Fruit fly (Drosophila melanogaster) whole organism, embryonic: ENCODE data around the gene CG15818.
A peak's percentile ranks its signal among the peaks of the same experiment; 100 is the strongest.

Experiments used
- Ada2b ChIP-seq: fragments of 200-800 bp; sonication (Bioruptor generic); IDR thresholded peaks from 2 replicates; pipeline ENCODE4 v1.3.6; 2022; ENCODE audit warnings: missing biosample characterization, missing genetic modification characterization
- Atf6 ChIP-seq: fragments of 200-800 bp; sonication (Bioruptor generic); IDR thresholded peaks from 2 replicates; pipeline ENCODE4 v1.3.6; 2022; ENCODE audit warnings: missing biosample characterization, missing genetic modification characterization
- Bdp1 ChIP-seq: fragments of 200-800 bp; sonication (Bioruptor generic); optimal IDR thresholded peaks from 3 replicates; lab custom pipeline; 2016; ENCODE audit warnings: missing biosample characterization, missing genetic modification characterization
- BtbVII ChIP-seq: fragments of 200-800 bp; sonication (Bioruptor generic); optimal IDR thresholded peaks from 3 replicates; lab custom pipeline; 2017; ENCODE audit warnings: missing biosample characterization, mild to moderate bottlenecking, missing genetic modification characterization
- CG10267 ChIP-seq: fragments of 200-800 bp; sonication (Bioruptor generic); optimal IDR thresholded peaks from 2 replicates; lab custom pipeline; 2018; ENCODE audit warnings: missing biosample characterization, mild to moderate bottlenecking, missing genetic modification characterization, moderate library complexity
- CG10979 ChIP-seq: fragments of 200-800 bp; sonication (Bioruptor generic); optimal IDR thresholded peaks from 2 replicates; lab custom pipeline; 2018; ENCODE audit warnings: missing biosample characterization, mild to moderate bottlenecking, missing genetic modification characterization, moderate library complexity
- CG12155 ChIP-seq: fragments of 200-800 bp; sonication (Bioruptor generic); optimal IDR thresholded peaks from 3 replicates; lab custom pipeline; 2016; ENCODE audit warnings: missing biosample characterization, missing genetic modification characterization
- CG12659 ChIP-seq: fragments of 200-800 bp; sonication (Bioruptor generic); optimal IDR thresholded peaks from 3 replicates; lab custom pipeline; 2017; ENCODE audit warnings: mild to moderate bottlenecking, missing biosample characterization, missing genetic modification reagents, missing genetic modification characterization
- CG14014 ChIP-seq: fragments of 200-800 bp; sonication (Bioruptor generic); IDR thresholded peaks from 2 replicates; pipeline ENCODE4 v1.3.6; 2022; ENCODE audit warnings: missing biosample characterization, missing genetic modification characterization
- CG15479 ChIP-seq: fragments of 200-800 bp; sonication (Bioruptor generic); optimal IDR thresholded peaks from 3 replicates; lab custom pipeline; 2019; ENCODE audit warnings: missing biosample characterization, mild to moderate bottlenecking, missing genetic modification characterization, moderate library complexity
- CG16779 ChIP-seq: fragments of 200-800 bp; sonication (Bioruptor generic); IDR thresholded peaks from 2 replicates; pipeline ENCODE4 v1.3.6; 2022; ENCODE audit warnings: missing biosample characterization, missing genetic modification characterization
- CG17361 ChIP-seq: fragments of 200-800 bp; sonication (Bioruptor generic); IDR thresholded peaks from 3 replicates; pipeline ENCODE4 v1.3.6; 2022; ENCODE audit warnings: missing biosample characterization, missing genetic modification characterization
- CG18476 ChIP-seq: fragments of 200-800 bp; sonication (Bioruptor generic); optimal IDR thresholded peaks from 2 replicates; lab custom pipeline; 2016; ENCODE audit warnings: missing biosample characterization, mild to moderate bottlenecking, missing genetic modification characterization
- CG2712 ChIP-seq: fragments of 200-800 bp; optimal IDR thresholded peaks from 3 replicates; lab custom pipeline; 2019; ENCODE audit warnings: missing biosample characterization, mild to moderate bottlenecking, missing genetic modification characterization, moderate library complexity
- CG2889 ChIP-seq: fragments of 200-800 bp; sonication (Bioruptor generic); IDR thresholded peaks from 3 replicates; pipeline ENCODE4 v1.3.6; 2022; ENCODE audit warnings: missing biosample characterization, missing genetic modification characterization
- CG30403 ChIP-seq: fragments of 200-800 bp; sonication (Bioruptor generic); optimal IDR thresholded peaks from 3 replicates; lab custom pipeline; 2016; ENCODE audit warnings: missing biosample characterization, missing genetic modification characterization
- CG32767 ChIP-seq: fragments of 200-800 bp; sonication (Bioruptor generic); IDR thresholded peaks from 2 replicates; pipeline ENCODE4 v1.3.6; 2022; ENCODE audit warnings: missing biosample characterization, missing genetic modification characterization
- CG7839 ChIP-seq: fragments of 200-800 bp; sonication (Bioruptor generic); optimal IDR thresholded peaks from 3 replicates; lab custom pipeline; 2018; ENCODE audit warnings: missing biosample characterization, mild to moderate bottlenecking, missing genetic modification characterization, moderate library complexity
- CG8924 ChIP-seq: fragments of 200-800 bp; optimal IDR thresholded peaks from 3 replicates; lab custom pipeline; 2019; ENCODE audit warnings: missing biosample characterization, mild to moderate bottlenecking, missing genetic modification characterization, moderate library complexity
- CG9932 ChIP-seq: fragments of 200-800 bp; sonication (Bioruptor generic); IDR thresholded peaks from 2 replicates; pipeline ENCODE4 v1.3.6; 2022; ENCODE audit warnings: missing biosample characterization, missing genetic modification characterization
- CoRest ChIP-seq: fragments of 200-800 bp; sonication (Bioruptor generic); optimal IDR thresholded peaks from 3 replicates; lab custom pipeline; 2018; ENCODE audit warnings: missing biosample characterization, mild to moderate bottlenecking, missing genetic modification characterization, moderate library complexity
- Deaf1 ChIP-seq: fragments of 200-800 bp; optimal IDR thresholded peaks from 3 replicates; lab custom pipeline; 2019; ENCODE audit warnings: missing biosample characterization, mild to moderate bottlenecking, missing genetic modification characterization, moderate library complexity
- Dek ChIP-seq: fragments of 200-800 bp; sonication (Bioruptor generic); optimal IDR thresholded peaks from 3 replicates; lab custom pipeline; 2019; ENCODE audit warnings: missing biosample characterization, mild to moderate bottlenecking, missing genetic modification characterization, moderate library complexity
- E2f2 ChIP-seq: fragments of 200-800 bp; sonication (Bioruptor generic); IDR thresholded peaks from 2 replicates; pipeline ENCODE4 v1.3.6; 2022; ENCODE audit warnings: missing biosample characterization, missing genetic modification characterization
- H15 ChIP-seq: fragments of 200-800 bp; sonication (Bioruptor generic); IDR thresholded peaks from 3 replicates; pipeline ENCODE4 v1.3.6; 2022; ENCODE audit warnings: missing biosample characterization, missing genetic modification characterization
- Jarid2 ChIP-seq: fragments of 200-800 bp; sonication (Bioruptor generic); optimal IDR thresholded peaks from 3 replicates; lab custom pipeline; 2017; ENCODE audit warnings: mild to moderate bottlenecking, missing biosample characterization, missing genetic modification reagents, missing genetic modification characterization
- Meics ChIP-seq: fragments of 200-800 bp; sonication (Bioruptor generic); optimal IDR thresholded peaks from 2 replicates; lab custom pipeline; 2017; ENCODE audit warnings: missing biosample characterization, mild to moderate bottlenecking, missing genetic modification characterization
- Nf-YA ChIP-seq: fragments of 200-800 bp; sonication (Bioruptor generic); IDR thresholded peaks from 2 replicates; pipeline ENCODE4 v1.3.6; 2022; ENCODE audit warnings: missing biosample characterization, missing genetic modification characterization
- Poxn ChIP-seq: fragments of 200-800 bp; sonication (Bioruptor generic); IDR thresholded peaks from 2 replicates; pipeline ENCODE4 v1.3.6; 2022; ENCODE audit warnings: missing biosample characterization, missing genetic modification characterization
- Rfx ChIP-seq: fragments of 200-800 bp; sonication (Bioruptor generic); IDR thresholded peaks from 2 replicates; pipeline ENCODE4 v1.3.6; 2022; ENCODE audit warnings: missing biosample characterization, missing genetic modification characterization
- Six4 ChIP-seq: fragments of 200-800 bp; sonication (Bioruptor generic); optimal IDR thresholded peaks from 2 replicates; lab custom pipeline; 2016; ENCODE audit warnings: missing biosample characterization, missing genetic modification characterization
- ash1 ChIP-seq: fragments of 200-800 bp; sonication (Bioruptor generic); optimal IDR thresholded peaks from 2 replicates; lab custom pipeline; 2018; ENCODE audit warnings: missing biosample characterization, mild to moderate bottlenecking, missing genetic modification characterization
- bab2 ChIP-seq: fragments of 200-800 bp; sonication (Bioruptor generic); optimal IDR thresholded peaks from 2 replicates; lab custom pipeline; 2016; ENCODE audit warnings: missing biosample characterization, missing genetic modification characterization
- bsh ChIP-seq, 2 experiments: fragments of 200-800 bp; sonication (Bioruptor generic); optimal IDR thresholded peaks; 2 replicates each; lab custom pipeline; 2017 to 2018; ENCODE audit warnings: mild to moderate bottlenecking in 2 of 2, missing biosample characterization in 2 of 2, missing genetic modification characterization in 2 of 2, moderate library complexity in 1 of 2
- cg ChIP-seq: fragments of 200-800 bp; sonication (Bioruptor generic); optimal IDR thresholded peaks from 3 replicates; lab custom pipeline; 2019; ENCODE audit warnings: missing biosample characterization, mild to moderate bottlenecking, missing genetic modification characterization, moderate library complexity
- esg ChIP-seq: fragments of 200-800 bp; sonication (Bioruptor generic); conservative IDR thresholded peaks from 2 replicates; pipeline ENCODE4 v1.3.6; 2022; ENCODE audit warnings: missing biosample characterization, missing genetic modification characterization
- eve ChIP-seq, 2 experiments: fragments of >200 bp; optimal IDR thresholded peaks; 2 replicates each; lab custom pipeline; 2017; ENCODE audit warnings: missing biosample characterization in 2 of 2, missing genetic modification characterization in 2 of 2
- ewg ChIP-seq: fragments of 200-800 bp; sonication (Bioruptor generic); optimal IDR thresholded peaks from 3 replicates; lab custom pipeline; 2017; ENCODE audit warnings: mild to moderate bottlenecking, missing biosample characterization, missing genetic modification reagents, missing genetic modification characterization
- gt ChIP-seq: fragments of 200-800 bp; sonication (Bioruptor generic); IDR thresholded peaks from 2 replicates; pipeline ENCODE4 v1.3.6; 2022; ENCODE audit warnings: missing biosample characterization, missing genetic modification characterization
- hkb ChIP-seq, 2 experiments: fragments of 200-800 bp in 1 of 2; fragments of >200 bp in 1 of 2; sonication (Bioruptor generic) in 1 of 2; IDR thresholded peaks in 1 of 2; optimal IDR thresholded peaks in 1 of 2; 2 replicates each; pipeline versions ENCODE4 v1.3.6 to Lab custom; 2017 to 2022; ENCODE audit warnings: missing biosample characterization in 1 of 2, missing genetic modification characterization in 1 of 2
- nau ChIP-seq: fragments of 200-800 bp; sonication (Bioruptor generic); optimal IDR thresholded peaks from 3 replicates; lab custom pipeline; 2017; ENCODE audit warnings: missing biosample characterization, mild to moderate bottlenecking, missing genetic modification characterization, missing genetic modification reagents
- pan ChIP-seq, 4 experiments: fragments of >200 bp in 3 of 4; fragments of 200-800 bp in 1 of 4; sonication (Bioruptor generic) in 1 of 4; optimal IDR thresholded peaks in 3 of 4; IDR thresholded peaks in 1 of 4; 2 replicates each; pipeline versions ENCODE4 v1.3.6 to Lab custom; 2017 to 2022; ENCODE audit warnings: missing biosample characterization in 2 of 4, missing genetic modification characterization in 2 of 4, mixed read lengths in 1 of 4
- run ChIP-seq: fragments of 200-800 bp; sonication (Bioruptor generic); optimal IDR thresholded peaks from 3 replicates; lab custom pipeline; 2018; ENCODE audit warnings: missing biosample characterization, mild to moderate bottlenecking, missing genetic modification characterization
- scrt ChIP-seq: fragments of 200-800 bp; sonication (Bioruptor generic); optimal IDR thresholded peaks from 2 replicates; lab custom pipeline; 2018; ENCODE audit warnings: missing biosample characterization, mild to moderate bottlenecking, missing genetic modification characterization, moderate library complexity
- sisA ChIP-seq: fragments of 200-800 bp; sonication (Bioruptor generic); IDR thresholded peaks from 2 replicates; pipeline ENCODE4 v1.3.6; 2022; ENCODE audit warnings: missing biosample characterization, missing genetic modification characterization
- sug ChIP-seq: fragments of 200-800 bp; optimal IDR thresholded peaks from 2 replicates; lab custom pipeline; 2019; ENCODE audit warnings: missing biosample characterization, mild to moderate bottlenecking, missing genetic modification characterization, moderate library complexity
- vvl ChIP-seq: fragments of 200-800 bp; sonication (Bioruptor generic); IDR thresholded peaks from 2 replicates; pipeline ENCODE4 v1.3.6; 2022; ENCODE audit warnings: missing biosample characterization, missing genetic modification characterization
- zf30C ChIP-seq: fragments of 200-800 bp; sonication (Bioruptor generic); optimal IDR thresholded peaks from 3 replicates; lab custom pipeline; 2018; ENCODE audit warnings: missing biosample characterization, mild to moderate bottlenecking, missing genetic modification characterization
- zfh1 ChIP-seq: fragments of 200-800 bp; sonication (Bioruptor generic); IDR thresholded peaks from 3 replicates; pipeline ENCODE4 v1.3.6; 2022; ENCODE audit warnings: missing biosample characterization, missing genetic modification characterization

Gene CG15818

dm6 chr2L:7395813-7396212 is 14.9 kb upstream of the CG15818 start (continued):
- peak; percentile 14 for TF ChIP-seq CG18476 (GFP tag; lab: Kevin White, UChicago)
- TF ChIP-seq Atf6 (GFP tag; lab: Robert Waterston, UW), result peak; percentile 74
- TF ChIP-seq CG12659 (GFP tag; lab: Kevin White, UChicago), result peak; percentile 62
- TF ChIP-seq Deaf1, result peak; percentile 51
- TF ChIP-seq CoRest (tag; lab: Kevin White, UChicago), result peak; percentile 75
- 0 out of 3 replicates have a peak, but pooled peaks have one; percentile 10 for TF ChIP-seq H15
- TF ChIP-seq BtbVII (GFP tag; lab: Kevin White, UChicago), result peak; percentile 49
- peak; percentile 47; the same call in 1 of the 2 replicates for TF ChIP-seq CG14014 (GFP tag; lab: Robert Waterston, UW)
- TF ChIP-seq Rfx (GFP tag; lab: Robert Waterston, UW), result peak; percentile 71
- TF ChIP-seq sug, result peak; percentile 23
- no peak for TF ChIP-seq pan (optimal IDR thresholded peaks at IDR 0.05; lab: Kevin White, UChicago)
- TF ChIP-seq pan (GFP tag; optimal IDR thresholded peaks at IDR 0.05 in 1 of 2, IDR thresholded peaks at IDR 0.05 in 1 of 2), result peak in 1 of 2 experiments; percentile 53
- 0 out of 2 replicates have a peak, but pooled peaks have one; percentile 35 for TF ChIP-seq Nf-YA (GFP tag; lab: Robert Waterston, UW)
- peak; percentile 68 for TF ChIP-seq CG8924 (tag; lab: Kevin White, UChicago)
- TF ChIP-seq ash1 (GFP tag; lab: Kevin White, UChicago), result no peak
- no peak for TF ChIP-seq CG2889 (GFP tag; lab: Robert Waterston, UW)
- TF ChIP-seq CG10267 (tag; lab: Kevin White, UChicago), result peak; percentile 48
- peak; percentile 29 for TF ChIP-seq zf30C (GFP tag; lab: Kevin White, UChicago)
- TF ChIP-seq Meics, result peak; percentile 66
- TF ChIP-seq esg (GFP tag; lab: Robert Waterston, UW), result 0 out of 2 replicates have a peak, but pooled peaks have one; percentile 33
- TF ChIP-seq Six4, result peak; percentile 6
- TF ChIP-seq bab2 (GFP tag; lab: Kevin White, UChicago), result no peak
- peak; percentile 75 for TF ChIP-seq CG7839
- peak; percentile 70 for TF ChIP-seq CG17361
- TF ChIP-seq vvl, result peak; percentile 72
- TF ChIP-seq CG12155 (GFP tag; lab: Kevin White, UChicago), result peak; percentile 19
- no peak for TF ChIP-seq Bdp1
- peak; percentile 44 for TF ChIP-seq CG10979 (tag; lab: Kevin White, UChicago)
- TF ChIP-seq CG15479 (GFP tag; lab: Kevin White, UChicago), result no peak
- TF ChIP-seq Ada2b (GFP tag; lab: Robert Waterston, UW), result peak; percentile 65
- TF ChIP-seq CG16779 (GFP tag; lab: Robert Waterston, UW), result no peak
- TF ChIP-seq Jarid2 (GFP tag; lab: Kevin White, UChicago), result no peak
- 0 out of 2 replicates have a peak, but pooled peaks have one; percentile 34 for TF ChIP-seq CG32767
- peak; percentile 61 for TF ChIP-seq CG30403
- TF ChIP-seq zfh1 (GFP tag; lab: Robert Waterston, UW), result 0 out of 3 replicates have a peak, but pooled peaks have one; percentile 25
- no peak; the same call in 1 of the 2 replicates for TF ChIP-seq Poxn (GFP tag; lab: Robert Waterston, UW)
- TF ChIP-seq bsh (GFP tag; optimal IDR thresholded peaks at IDR 0.05; lab: Kevin White, UChicago), result peak in 1 of 2 experiments; percentile 44
- TF ChIP-seq CG2712, result peak; percentile 70
- TF ChIP-seq CG9932 (GFP tag; lab: Robert Waterston, UW), result peak; percentile 53
- TF ChIP-seq hkb (optimal IDR thresholded peaks at IDR 0.05; lab: Kevin White, UChicago), result no peak
- TF ChIP-seq hkb (GFP tag; IDR thresholded peaks at IDR 0.05; lab: Robert Waterston, UW), result peak; percentile 66
- peak; percentile 17 for TF ChIP-seq scrt (GFP tag; lab: Kevin White, UChicago)
- TF ChIP-seq run (tag; lab: Kevin White, UChicago), result peak; percentile 29
- TF ChIP-seq Dek (tag; lab: Kevin White, UChicago), result peak; percentile 34
- TF ChIP-seq gt (GFP tag; lab: Robert Waterston, UW), result no peak
- TF ChIP-seq eve (GFP tag; optimal IDR thresholded peaks at IDR 0.05; lab: Kevin White, UChicago), result peak in 1 of 2 experiments; percentile 42
- TF ChIP-seq E2f2 (GFP tag; lab: Robert Waterston, UW), result peak; percentile 33; the same call in 1 of the 2 replicates
- TF ChIP-seq ewg (GFP tag; lab: Kevin White, UChicago), result peak; percentile 24
- no peak for TF ChIP-seq cg (GFP tag; lab: Kevin White, UChicago)
- peak; percentile 52; the same call in 1 of the 2 replicates for TF ChIP-seq sisA (GFP tag; lab: Robert Waterston, UW)
- TF ChIP-seq nau (GFP tag; lab: Kevin White, UChicago), result no peak
